Worm (Caenorhabditis elegans) whole organism, L4 larva: ENCODE measurements around the gene T12A2.3.

Experiments
- D1046.2 ChIP-seq: fragments of 200-800 bp; sonication (Bioruptor generic); IDR thresholded peaks from 2 replicates; pipeline ENCODE4 v1.3.6; 2022; ENCODE audit warnings: missing genetic modification characterization, missing compliant biosample characterization
- F10B5.3 ChIP-seq: sonication (generic microtip); optimal IDR thresholded peaks from 2 replicates; lab custom pipeline; 2016; ENCODE audit warnings: mild to moderate bottlenecking, missing genetic modification characterization, missing compliant biosample characterization
- F49E8.2 ChIP-seq: sonication (generic microtip); optimal IDR thresholded peaks from 2 replicates; lab custom pipeline; 2016; ENCODE audit warnings: missing compliant biosample characterization, mild to moderate bottlenecking, missing genetic modification characterization, borderline replicate concordance
- T20F7.1 ChIP-seq: fragments of 200-800 bp; sonication (Bioruptor generic); optimal IDR thresholded peaks from 2 replicates; lab custom pipeline; 2018; ENCODE audit warnings: mild to moderate bottlenecking, missing genetic modification characterization, missing compliant biosample characterization
- Y48G9A.11 ChIP-seq: fragments of 200-800 bp; sonication (Bioruptor generic); IDR thresholded peaks from 2 replicates; pipeline ENCODE4 v1.3.6; 2022; ENCODE audit warnings: missing genetic modification reagents, missing genetic modification characterization, missing compliant biosample characterization
- Y5F2A.4 ChIP-seq: fragments of 200-800 bp; sonication (Bioruptor generic); optimal IDR thresholded peaks from 2 replicates; lab custom pipeline; 2018; ENCODE audit warnings: mild to moderate bottlenecking, missing genetic modification characterization, missing compliant biosample characterization
- ZK337.2 ChIP-seq: fragments of 200-800 bp; sonication (Bioruptor generic); IDR thresholded peaks from 2 replicates; pipeline ENCODE4 v1.3.6; 2022; ENCODE audit warnings: missing genetic modification reagents, missing genetic modification characterization, missing compliant biosample characterization
- ZK546.5 ChIP-seq, 2 experiments: sonication (generic microtip); optimal IDR thresholded peaks; 2 replicates each; lab custom pipeline; 2017; ENCODE audit warnings: missing biosample characterization in 2 of 2, missing genetic modification characterization in 2 of 2
- ama-1 ChIP-seq: fragments of 150-350 bp; optimal IDR thresholded peaks from 2 replicates; lab custom pipeline; 2014; ENCODE audit warnings: inconsistent platforms, mixed read lengths
- ceh-32 ChIP-seq: sonication (generic microtip); optimal IDR thresholded peaks from 2 replicates; lab custom pipeline; 2016; ENCODE audit warnings: mild to moderate bottlenecking, missing genetic modification characterization, missing compliant biosample characterization; ENCODE audit not compliant: poor library complexity
- ceh-44 ChIP-seq: fragments of 200-800 bp; sonication (Bioruptor generic); IDR thresholded peaks from 2 replicates; pipeline ENCODE4 v1.3.6; 2022; ENCODE audit warnings: missing genetic modification reagents, missing genetic modification characterization, missing compliant biosample characterization
- cey-2 ChIP-seq: sonication (generic microtip); optimal IDR thresholded peaks from 3 replicates; lab custom pipeline; 2017; ENCODE audit warnings: missing genetic modification characterization, mild to moderate bottlenecking, missing compliant biosample characterization, antibody characterized with exemption, borderline replicate concordance; ENCODE audit not compliant: insufficient read depth
- daf-16 ChIP-seq, 3 experiments: sonication (generic microtip); optimal IDR thresholded peaks; 2 replicates each; lab custom pipeline; 2016 to 2017; ENCODE audit warnings: missing genetic modification characterization in 3 of 3, missing genetic modification reagents in 3 of 3, mild to moderate bottlenecking in 2 of 3, missing compliant biosample characterization in 2 of 3, missing biosample characterization in 1 of 3, moderate library complexity in 1 of 3
- dmd-9 ChIP-seq: fragments of 200-800 bp; sonication (Bioruptor generic); IDR thresholded peaks from 2 replicates; pipeline ENCODE4 v1.3.6; 2022; ENCODE audit warnings: missing genetic modification reagents, missing genetic modification characterization, missing compliant biosample characterization
- duxl-1 ChIP-seq: sonication (generic microtip); optimal IDR thresholded peaks from 2 replicates; lab custom pipeline; 2016; ENCODE audit warnings: mild to moderate bottlenecking, missing genetic modification characterization, moderate library complexity, missing compliant biosample characterization; ENCODE audit not compliant: poor library complexity
- dve-1 ChIP-seq: sonication (generic microtip); optimal IDR thresholded peaks from 2 replicates; lab custom pipeline; 2017; ENCODE audit warnings: antibody characterized with exemption, mild to moderate bottlenecking, missing genetic modification characterization, missing compliant biosample characterization; ENCODE audit not compliant: insufficient read depth
- egl-27 ChIP-seq: sonication (generic microtip); optimal IDR thresholded peaks from 3 replicates; lab custom pipeline; 2017; ENCODE audit warnings: missing biosample characterization, missing genetic modification reagents, missing genetic modification characterization
- fos-1 ChIP-seq: fragments of 150-350 bp; optimal IDR thresholded peaks from 2 replicates; lab custom pipeline; 2014; ENCODE audit warnings: missing biosample characterization, missing genetic modification characterization
- hmg-1.1 ChIP-seq: fragments of 200-800 bp; sonication (Bioruptor generic); IDR thresholded peaks from 2 replicates; pipeline ENCODE4 v1.3.6; 2022; ENCODE audit warnings: missing genetic modification reagents, missing genetic modification characterization, missing compliant biosample characterization
- lim-7 ChIP-seq: fragments of 200-800 bp; sonication (Bioruptor generic); IDR thresholded peaks from 2 replicates; pipeline ENCODE4 v1.3.6; 2022; ENCODE audit warnings: missing genetic modification characterization, missing compliant biosample characterization
- lin-15B ChIP-seq: fragments of 150-350 bp; sonication (generic microtip); optimal IDR thresholded peaks from 3 replicates; lab custom pipeline; 2014; ENCODE audit warnings: missing biosample characterization, missing genetic modification characterization
- lin-38 ChIP-seq: fragments of 200-800 bp; sonication (Bioruptor generic); IDR thresholded peaks from 2 replicates; pipeline ENCODE4 v1.3.6; 2022; ENCODE audit warnings: missing genetic modification reagents, missing genetic modification characterization, missing compliant biosample characterization
- lsy-2 ChIP-seq, 2 experiments: fragments of 150-350 bp in 1 of 2; sonication (generic microtip) in 1 of 2; optimal IDR thresholded peaks; 2 replicates each; lab custom pipeline; 2014 to 2017; ENCODE audit warnings: missing biosample characterization in 2 of 2, missing genetic modification characterization in 2 of 2
- madf-5 ChIP-seq, 2 experiments: fragments of 200-800 bp; sonication (Bioruptor generic); IDR thresholded peaks; 2 replicates each; pipeline ENCODE4 v1.3.6; 2022; ENCODE audit warnings: missing compliant biosample characterization in 2 of 2, missing genetic modification characterization in 2 of 2
- mes-2 ChIP-seq: sonication (generic microtip); optimal IDR thresholded peaks from 2 replicates; lab custom pipeline; 2016; ENCODE audit warnings: missing genotype, mild to moderate bottlenecking, missing genetic modification characterization, missing compliant biosample characterization; ENCODE audit not compliant: poor library complexity, severe bottlenecking
- nhr-11 ChIP-seq: fragments of 150-350 bp; optimal IDR thresholded peaks from 2 replicates; lab custom pipeline; 2014; ENCODE audit warnings: missing biosample characterization, missing genetic modification characterization
- nhr-25 ChIP-seq: sonication (generic microtip); optimal IDR thresholded peaks from 2 replicates; lab custom pipeline; 2017; ENCODE audit warnings: missing genetic modification characterization, mild to moderate bottlenecking, missing compliant biosample characterization, antibody characterized with exemption, moderate library complexity, borderline replicate concordance; ENCODE audit not compliant: insufficient read depth
- nhr-28 ChIP-seq: fragments of 150-350 bp; optimal IDR thresholded peaks from 2 replicates; lab custom pipeline; 2014; ENCODE audit warnings: missing biosample characterization, missing genetic modification characterization
- nhr-42 ChIP-seq: fragments of 200-800 bp; sonication (Bioruptor generic); IDR thresholded peaks from 2 replicates; pipeline ENCODE4 v1.3.6; 2022; ENCODE audit warnings: missing genetic modification characterization, missing compliant biosample characterization
- nhr-77 ChIP-seq: fragments of 150-350 bp; optimal IDR thresholded peaks from 2 replicates; lab custom pipeline; 2014; ENCODE audit warnings: missing biosample characterization, missing genetic modification characterization
- pqm-1 ChIP-seq: sonication (generic microtip); optimal IDR thresholded peaks from 2 replicates; lab custom pipeline; 2017; ENCODE audit warnings: missing biosample characterization, missing genetic modification characterization
- rbr-2 ChIP-seq: sonication (generic microtip); optimal IDR thresholded peaks from 2 replicates; lab custom pipeline; 2016; ENCODE audit warnings: missing genotype, missing genetic modification characterization, missing compliant biosample characterization
- spr-1 ChIP-seq: sonication (generic microtip); optimal IDR thresholded peaks from 2 replicates; lab custom pipeline; 2016; ENCODE audit warnings: mild to moderate bottlenecking, missing genetic modification characterization, missing compliant biosample characterization
- tra-1 ChIP-seq: fragments of 200-800 bp; sonication (Bioruptor generic); IDR thresholded peaks from 2 replicates; pipeline ENCODE4 v1.3.6; 2022; ENCODE audit warnings: missing genetic modification reagents, missing genetic modification characterization, missing compliant biosample characterization
- unc-130 ChIP-seq: sonication (generic microtip); optimal IDR thresholded peaks from 2 replicates; lab custom pipeline; 2016; ENCODE audit warnings: missing genetic modification reagents, missing genetic modification characterization, missing compliant biosample characterization
- unc-62 ChIP-seq, 3 experiments: fragments of 150-350 bp in 1 of 3; sonication (generic microtip); optimal IDR thresholded peaks in 2 of 3; peaks in 1 of 3; 1 replicate in 1 of 3; 2 replicates in 2 of 3; lab custom pipeline; 2014 to 2017; ENCODE audit warnings: missing biosample characterization in 3 of 3, missing genetic modification characterization in 3 of 3, missing genetic modification reagents in 3 of 3, missing genotype in 1 of 3
- vab-7 ChIP-seq: fragments of 200-800 bp; sonication (Bioruptor generic); IDR thresholded peaks from 2 replicates; pipeline ENCODE4 v1.3.6; 2022; ENCODE audit warnings: missing genetic modification reagents, missing genetic modification characterization, missing compliant biosample characterization
- zfp-3 ChIP-seq: fragments of 200-800 bp; sonication (Bioruptor generic); conservative IDR thresholded peaks from 2 replicates; pipeline ENCODE4 v1.3.6; 2022; ENCODE audit warnings: missing genetic modification reagents, missing genetic modification characterization, missing compliant biosample characterization
- zip-2 ChIP-seq: fragments of 150-350 bp; optimal IDR thresholded peaks from 2 replicates; lab custom pipeline; 2014; ENCODE audit warnings: missing biosample characterization, missing genetic modification characterization

T12A2.3 gene

ce11 chrIII:6198378-6199234 lies 42.0 kb upstream of the T12A2.3 start, which contains the start of the genes C23G10.7 and rpn-2 (continued):
- TF ChIP-seq Y48G9A.11 (GFP tag; lab: Robert Waterston, UW) (peak; percentile 60; the same call in 1 of the 2 replicates), T20F7.1 (GFP tag; lab: Kevin White, UChicago) (no peak), nhr-77 (tag; lab: Kevin White, UChicago) (no peak), rbr-2 (tag; lab: Kevin White, UChicago) (peak; percentile 65), nhr-28 (tag; lab: Kevin White, UChicago) (peak; percentile 35), zfp-3 (GFP tag; lab: Robert Waterston, UW) (no peak), unc-130 (GFP tag; lab: Kevin White, UChicago) (peak; percentile 49), ceh-32 (tag; lab: Kevin White, UChicago) (no peak), vab-7 (GFP tag; lab: Robert Waterston, UW) (no peak), lin-38 (GFP tag; lab: Robert Waterston, UW) (peak; percentile 77), hmg-1.1 (GFP tag; lab: Robert Waterston, UW) (peak; percentile 53; the same call in 1 of the 2 replicates), F10B5.3 (no peak), ceh-44 (no peak), D1046.2 (GFP tag; lab: Robert Waterston, UW) (no peak), dve-1 (tag; lab: Kevin White, UChicago) (peak; percentile 69)

DNA sequence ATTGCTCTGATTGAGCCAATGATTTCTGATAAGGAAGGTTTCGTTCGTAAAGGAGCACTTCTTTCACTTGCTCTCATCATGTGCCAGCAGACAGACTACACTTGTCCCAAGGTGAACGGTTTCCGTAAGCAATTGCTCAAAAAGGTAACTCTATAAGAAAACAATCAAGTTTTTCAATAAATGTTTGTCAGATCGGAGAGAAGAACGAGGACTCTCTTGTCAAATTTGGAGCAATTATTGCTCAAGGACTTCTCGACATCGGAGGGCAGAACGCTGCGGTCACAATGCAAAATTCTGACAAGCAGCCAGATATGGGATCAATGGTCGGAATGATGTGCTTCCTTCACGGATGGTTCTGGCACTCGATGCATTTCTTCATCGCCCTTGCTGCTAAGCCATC lies 39.3 kb upstream of the T12A2.3 start:
- TF ChIP-seq nhr-25 (tag; lab: Kevin White, UChicago): no peak
- no peak for TF ChIP-seq mes-2 (tag; lab: Kevin White, UChicago)
- TF ChIP-seq ZK337.2: no peak
- no peak for TF ChIP-seq spr-1
- peak in 1 of 2 experiments; percentile 97 for TF ChIP-seq unc-62 (GFP tag; optimal IDR thresholded peaks at IDR 0.05 in 1 of 2; lab: Kevin White, UChicago)
- TF ChIP-seq unc-62 (tag; optimal IDR thresholded peaks at IDR 0.05; lab: Kevin White, UChicago): no peak
- no peak for TF ChIP-seq T20F7.1 (GFP tag; lab: Kevin White, UChicago)
- TF ChIP-seq, all 104 proteins: peak for 1

DNA sequence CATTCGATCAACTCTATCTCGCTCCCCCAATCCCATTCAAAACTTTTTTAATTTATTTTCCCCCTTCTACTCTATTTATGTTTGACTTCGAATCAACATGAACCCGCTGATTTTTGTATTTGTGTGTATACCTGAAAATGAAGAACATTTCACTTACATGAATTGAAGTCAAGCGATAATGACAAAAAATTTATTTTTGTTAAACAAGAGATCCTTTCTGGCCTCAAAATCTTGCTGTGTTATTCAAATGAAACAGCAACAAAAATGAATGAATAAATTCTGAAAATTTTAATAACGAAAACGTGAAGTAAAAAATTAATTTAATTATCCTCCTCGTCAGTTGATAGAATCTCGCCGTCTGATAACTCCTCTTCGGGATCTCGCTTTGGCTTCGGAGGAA lies 38.2 kb upstream of the T12A2.3 start:
- TF ChIP-seq T20F7.1 (GFP tag; lab: Kevin White, UChicago) (no peak), F49E8.2 (peak; percentile 24), fos-1 (tag; lab: Kevin White, UChicago) (no peak), unc-62 (GFP tag; optimal IDR thresholded peaks at IDR 0.05 in 1 of 2; lab: Kevin White, UChicago) (peak in 1 of 2 experiments; percentile 65), unc-62 (tag; optimal IDR thresholded peaks at IDR 0.05; lab: Kevin White, UChicago) (no peak), ZK546.5 (tag; optimal IDR thresholded peaks at IDR 0.05; lab: Kevin White, UChicago) (no peak), daf-16 (GFP tag; optimal IDR thresholded peaks at IDR 0.05; lab: Kevin White, UChicago) (peak in 1 of 2 experiments; percentile 7), daf-16 (tag; optimal IDR thresholded peaks at IDR 0.05; lab: Kevin White, UChicago) (peak; percentile 0), ama-1 (lab: Kevin White, UChicago) (peak; percentile 52), lin-38 (GFP tag; lab: Robert Waterston, UW) (peak; percentile 57), ceh-44 (no peak)

ce11 chrIII:6206161-6206853 lies 34.3 kb upstream of the T12A2.3 start, which contains the start of the genes sna-3 and rps-3:
Gene sna-3 (minus strand): TSS chrIII:6206211.
Gene rps-3 (plus strand): TSS chrIII:6206803.
- no peak for TF ChIP-seq nhr-42 (GFP tag; lab: Robert Waterston, UW)
- peak; percentile 61 for TF ChIP-seq nhr-11 (tag; lab: Kevin White, UChicago)
- TF ChIP-seq unc-130 (GFP tag; lab: Kevin White, UChicago): peak; percentile 69
- no peak for TF ChIP-seq duxl-1
- no peak for TF ChIP-seq tra-1 (GFP tag; lab: Robert Waterston, UW)
- no peak for TF ChIP-seq vab-7 (GFP tag; lab: Robert Waterston, UW)
- peak; percentile 66 to 92 for TF ChIP-seq lsy-2 (tag; optimal IDR thresholded peaks at IDR 0.05; lab: Kevin White, UChicago)
- TF ChIP-seq lin-15B (tag; lab: Kevin White, UChicago): no peak
- TF ChIP-seq unc-62 (GFP tag; optimal IDR thresholded peaks at IDR 0.05 in 1 of 2; lab: Kevin White, UChicago): no peak
- no peak for TF ChIP-seq unc-62 (tag; optimal IDR thresholded peaks at IDR 0.05; lab: Kevin White, UChicago)
- peak; percentile 69 for TF ChIP-seq lin-38 (GFP tag; lab: Robert Waterston, UW)
- no peak for TF ChIP-seq dmd-9
- no peak for TF ChIP-seq madf-5 (GFP tag; IDR thresholded peaks at IDR 0.05; lab: Robert Waterston, UW)
- TF ChIP-seq zip-2: no peak
- no peak for TF ChIP-seq pqm-1 (tag; lab: Kevin White, UChicago)
- peak; percentile 69 for TF ChIP-seq nhr-28 (tag; lab: Kevin White, UChicago)
- TF ChIP-seq lim-7 (GFP tag; lab: Robert Waterston, UW): no peak
- TF ChIP-seq Y5F2A.4: no peak
- no peak for TF ChIP-seq egl-27
- no peak for TF ChIP-seq cey-2
